Fruit fly (Drosophila melanogaster) whole organism, wandering third instar larva: ENCODE data around the gene CG13053.

Experiments used
- Abd-B ChIP-seq: fragments of >200 bp; optimal IDR thresholded peaks from 2 replicates; lab custom pipeline; 2017; ENCODE audit warnings: missing biosample characterization, missing genetic modification characterization
- CG9705 ChIP-seq: fragments of 200-800 bp; sonication (Bioruptor generic); optimal IDR thresholded peaks from 2 replicates; lab custom pipeline; 2018; ENCODE audit warnings: missing biosample characterization, mild to moderate bottlenecking, missing genetic modification characterization
- CrebA ChIP-seq: fragments of 200-800 bp; sonication (Bioruptor generic); optimal IDR thresholded peaks from 2 replicates; lab custom pipeline; 2016; ENCODE audit warnings: missing biosample characterization, mild to moderate bottlenecking, missing genetic modification characterization, borderline replicate concordance
- Dfd ChIP-seq: fragments of >200 bp; optimal IDR thresholded peaks from 2 replicates; lab custom pipeline; 2017; ENCODE audit warnings: missing biosample characterization, missing genetic modification characterization
- Dif ChIP-seq: fragments of 200-275, 200-300 bp; sonication (Bioruptor generic); optimal IDR thresholded peaks from 2 replicates; lab custom pipeline; 2018; ENCODE audit warnings: missing biosample characterization, missing genetic modification characterization; ENCODE audit not compliant: partially characterized antibody
- GATAd ChIP-seq: sonication (Bioruptor generic); optimal IDR thresholded peaks from 2 replicates; lab custom pipeline; 2016; ENCODE audit warnings: missing biosample characterization, missing genetic modification characterization
- HLH106 ChIP-seq: fragments of 200-800 bp; optimal IDR thresholded peaks from 3 replicates; lab custom pipeline; 2019; ENCODE audit warnings: missing biosample characterization, mild to moderate bottlenecking, missing genetic modification characterization, moderate library complexity
- Hr78 ChIP-seq: fragments of >200 bp; optimal IDR thresholded peaks from 2 replicates; lab custom pipeline; 2017; ENCODE audit warnings: missing biosample characterization, missing genetic modification characterization
- Hr83 ChIP-seq: fragments of 200-300 bp; sonication (Bioruptor generic); optimal IDR thresholded peaks from 2 replicates; lab custom pipeline; 2016; ENCODE audit warnings: missing biosample characterization, mild to moderate bottlenecking, missing genetic modification characterization, moderate library complexity; ENCODE audit not compliant: poor library complexity, severe bottlenecking
- Jra ChIP-seq: sonication (Bioruptor generic); optimal IDR thresholded peaks from 2 replicates; lab custom pipeline; 2016; ENCODE audit warnings: missing biosample characterization, missing genetic modification characterization
- Mio ChIP-seq: sonication (Bioruptor generic); optimal IDR thresholded peaks from 2 replicates; lab custom pipeline; 2016; ENCODE audit warnings: missing biosample characterization, missing genetic modification characterization
- Myc ChIP-seq: fragments of >200 bp; optimal IDR thresholded peaks from 2 replicates; lab custom pipeline; 2017
- N ChIP-seq: fragments of >200 bp; optimal IDR thresholded peaks from 2 replicates; lab custom pipeline; 2018; ENCODE audit warnings: missing biosample characterization, missing external identifiers, missing genetic modification characterization
- OdsH ChIP-seq: fragments of 200-800 bp; sonication (Bioruptor generic); optimal IDR thresholded peaks from 2 replicates; lab custom pipeline; 2016; ENCODE audit warnings: missing biosample characterization, mild to moderate bottlenecking, missing genetic modification characterization
- Rel ChIP-seq, 2 experiments: fragments of 200-800 bp; sonication (Bioruptor generic) in 1 of 2; optimal IDR thresholded peaks; 2 replicates in 1 of 2; 3 replicates in 1 of 2; lab custom pipeline; 2016 to 2019; ENCODE audit warnings: mild to moderate bottlenecking in 2 of 2, missing biosample characterization in 2 of 2, missing genetic modification characterization in 2 of 2, moderate library complexity in 1 of 2
- Sp1 ChIP-seq: fragments of 200-800 bp; sonication (Bioruptor generic); optimal IDR thresholded peaks from 3 replicates; lab custom pipeline; 2019; ENCODE audit warnings: missing biosample characterization, mild to moderate bottlenecking, missing genetic modification characterization, moderate library complexity
- Vsx2 ChIP-seq: fragments of 200-300, 225-300 bp; sonication (Bioruptor generic); optimal IDR thresholded peaks from 2 replicates; lab custom pipeline; 2018; ENCODE audit warnings: missing biosample characterization, missing genetic modification characterization; ENCODE audit not compliant: partially characterized antibody
- br ChIP-seq: fragments of 200-800 bp; sonication (Bioruptor generic); optimal IDR thresholded peaks from 2 replicates; lab custom pipeline; 2016; ENCODE audit warnings: missing biosample characterization, missing genetic modification characterization
- brk ChIP-seq: fragments of 200-800 bp; sonication (Bioruptor generic); optimal IDR thresholded peaks from 2 replicates; lab custom pipeline; 2016; ENCODE audit warnings: missing biosample characterization, mild to moderate bottlenecking, missing genetic modification characterization
- dmrt93B ChIP-seq: fragments of 200-800 bp; sonication (Bioruptor generic); optimal IDR thresholded peaks from 2 replicates; lab custom pipeline; 2018; ENCODE audit warnings: missing biosample characterization, mild to moderate bottlenecking, missing genetic modification characterization
- dsf ChIP-seq: sonication (Bioruptor generic); optimal IDR thresholded peaks from 2 replicates; lab custom pipeline; 2016; ENCODE audit warnings: missing biosample characterization, missing genetic modification characterization, borderline replicate concordance
- ey ChIP-seq: fragments of 200-800 bp; sonication (Bioruptor generic); optimal IDR thresholded peaks from 2 replicates; lab custom pipeline; 2016; ENCODE audit warnings: missing biosample characterization, missing genetic modification characterization
- foxo ChIP-seq, 2 experiments: fragments of 200-800 bp; sonication (Bioruptor generic); optimal IDR thresholded peaks; 2 replicates in 1 of 2; 3 replicates in 1 of 2; lab custom pipeline; 2016 to 2017; ENCODE audit warnings: missing biosample characterization in 2 of 2, missing genetic modification characterization in 2 of 2
- fru ChIP-seq: fragments of 200-800 bp; sonication (Bioruptor generic); optimal IDR thresholded peaks from 3 replicates; lab custom pipeline; 2016; ENCODE audit warnings: missing biosample characterization, mild to moderate bottlenecking, missing genetic modification characterization
- h ChIP-seq: fragments of 200-800 bp; sonication (Bioruptor generic); optimal IDR thresholded peaks from 3 replicates; lab custom pipeline; 2016; ENCODE audit warnings: missing biosample characterization, mild to moderate bottlenecking, missing genetic modification characterization
- jim ChIP-seq: fragments of 175-275, 200-325 bp; sonication (Bioruptor generic); optimal IDR thresholded peaks from 2 replicates; lab custom pipeline; 2016; ENCODE audit warnings: missing biosample characterization, mild to moderate bottlenecking, missing genetic modification characterization
- lola ChIP-seq: fragments of >200 bp; optimal IDR thresholded peaks from 2 replicates; lab custom pipeline; 2017; ENCODE audit warnings: missing biosample characterization, missing genetic modification characterization
- pan ChIP-seq: fragments of >200 bp; optimal IDR thresholded peaks from 2 replicates; lab custom pipeline; 2017
- psq ChIP-seq: fragments of 200-800 bp; sonication (Bioruptor generic); optimal IDR thresholded peaks from 3 replicates; lab custom pipeline; 2017; ENCODE audit warnings: missing biosample characterization, mild to moderate bottlenecking, missing genetic modification characterization, moderate library complexity
- rgr ChIP-seq: fragments of 200-800 bp; sonication (Bioruptor generic); optimal IDR thresholded peaks from 3 replicates; lab custom pipeline; 2016; ENCODE audit warnings: missing biosample characterization, mild to moderate bottlenecking, missing genetic modification characterization
- sage ChIP-seq: fragments of 200-800 bp; sonication (Bioruptor generic); optimal IDR thresholded peaks from 2 replicates; lab custom pipeline; 2016; ENCODE audit warnings: missing biosample characterization, mild to moderate bottlenecking, missing genetic modification characterization
- sv ChIP-seq: fragments of 200-800 bp; sonication (Bioruptor generic); optimal IDR thresholded peaks from 3 replicates; lab custom pipeline; 2016; ENCODE audit warnings: missing biosample characterization, missing genetic modification characterization
- tai ChIP-seq: sonication (Bioruptor generic); optimal IDR thresholded peaks from 2 replicates; lab custom pipeline; 2016; ENCODE audit warnings: missing biosample characterization, missing genetic modification characterization
- usp ChIP-seq: fragments of >200 bp; optimal IDR thresholded peaks from 2 replicates; lab custom pipeline; 2017; ENCODE audit warnings: missing biosample characterization, missing genetic modification characterization
- woc ChIP-seq: sonication (Bioruptor generic); optimal IDR thresholded peaks from 2 replicates; lab custom pipeline; 2016; ENCODE audit warnings: missing biosample characterization, mild to moderate bottlenecking, missing genetic modification characterization

Gene CG13053

DNA sequence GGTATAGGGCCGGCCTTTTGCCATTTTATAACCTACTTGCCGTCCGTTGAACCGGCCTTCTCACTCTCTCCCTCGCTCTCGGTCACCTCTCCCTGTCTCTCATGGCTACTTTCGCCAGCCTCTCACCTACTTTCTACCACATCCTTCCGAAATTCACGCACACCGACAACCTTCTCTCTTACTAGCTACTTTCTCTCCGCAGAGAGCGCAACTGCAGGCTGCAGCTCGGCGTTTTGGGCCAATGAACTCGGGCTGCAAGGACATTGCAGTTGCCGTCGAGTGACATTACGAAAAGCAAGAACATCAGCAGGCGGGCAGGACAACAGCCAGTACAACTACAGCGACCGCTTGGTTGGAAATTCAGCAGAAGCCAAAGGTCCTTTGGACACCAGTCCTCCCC is 18.2 kb downstream of the CG13053 start:
- no peak for TF ChIP-seq HLH106 (tag; lab: Kevin White, UChicago)
- TF ChIP-seq Hr78 (GFP tag; lab: Kevin White, UChicago): no peak
- TF ChIP-seq dsf (GFP tag; lab: Kevin White, UChicago): no peak
- no peak for TF ChIP-seq Hr83

DNA sequence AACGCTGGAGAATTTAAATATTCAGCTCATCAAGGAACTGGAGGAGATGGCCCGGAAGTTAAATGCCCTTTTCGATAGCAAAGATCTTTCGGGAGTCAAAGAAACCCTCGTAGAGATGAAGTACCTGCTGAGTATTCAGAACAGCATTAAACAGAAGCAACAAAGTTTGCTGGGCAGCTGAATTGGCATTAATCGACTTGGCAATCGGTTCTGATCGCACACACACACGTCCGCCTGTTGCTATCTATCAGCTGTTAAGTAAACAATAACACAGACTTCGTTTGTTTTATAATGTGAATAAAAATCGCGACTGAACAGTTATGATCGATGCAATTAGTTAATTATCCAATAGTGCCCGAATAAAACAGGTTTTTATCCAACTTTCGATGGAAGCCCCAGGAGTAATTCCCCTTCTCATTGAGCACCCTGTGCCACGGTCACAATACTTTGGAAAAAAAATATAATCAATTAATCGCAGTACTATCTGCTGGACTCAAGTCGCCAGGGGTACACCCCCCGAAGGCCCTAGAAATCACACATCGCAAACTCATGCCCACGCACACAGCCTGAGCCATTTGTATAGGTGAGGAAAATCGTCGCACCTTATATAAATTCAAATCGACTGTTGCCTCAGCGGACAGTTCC is 25.6 kb downstream of the CG13053 start:
- TF ChIP-seq rgr (GFP tag; lab: Kevin White, UChicago) (peak; percentile 21), sage (GFP tag; lab: Kevin White, UChicago) (no peak), h (peak; percentile 32), Rel (GFP tag; optimal IDR thresholded peaks at IDR 0.05; lab: Kevin White, UChicago) (no peak), Rel (tag; optimal IDR thresholded peaks at IDR 0.05; lab: Kevin White, UChicago) (peak; percentile 96)

DNA sequence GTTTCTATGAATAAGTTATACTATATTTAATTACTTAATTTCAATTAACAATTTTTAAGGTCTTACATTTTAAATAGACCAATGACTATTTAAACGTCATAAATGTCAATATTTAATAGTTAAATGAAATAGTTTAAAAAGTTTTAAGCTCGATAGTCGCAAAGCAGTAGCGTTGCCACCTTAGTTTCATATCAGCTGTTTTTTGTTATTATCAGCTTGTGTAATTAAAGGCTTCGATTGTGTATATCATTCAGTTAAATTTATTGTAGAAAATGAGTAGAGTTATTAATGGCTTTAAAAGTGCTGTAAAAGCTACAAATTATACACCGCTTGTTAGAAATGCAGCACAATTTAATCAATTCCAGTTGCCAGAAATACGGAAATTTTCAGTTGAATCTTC is 26.6 kb downstream of the CG13053 start, which contains the start of gene Hsc20:
Hsc20 (plus strand) TSS at position 204 of the 400 bp plus-strand sequence.
- TF ChIP-seq N (no peak), foxo (GFP tag; optimal IDR thresholded peaks at IDR 0.05; lab: Kevin White, UChicago) (no peak), sv (GFP tag; lab: Kevin White, UChicago) (no peak), Hr83 (no peak), br (GFP tag; lab: Kevin White, UChicago) (no peak), dsf (GFP tag; lab: Kevin White, UChicago) (no peak), pan (lab: Kevin White, UChicago) (no peak), CrebA (no peak), usp (GFP tag; lab: Kevin White, UChicago) (no peak), h (no peak), Rel (GFP tag; optimal IDR thresholded peaks at IDR 0.05; lab: Kevin White, UChicago) (no peak), Rel (tag; optimal IDR thresholded peaks at IDR 0.05; lab: Kevin White, UChicago) (no peak), Myc (lab: Kevin White, UChicago) (no peak), Dif (GFP tag; lab: Kevin White, UChicago) (no peak)

DNA sequence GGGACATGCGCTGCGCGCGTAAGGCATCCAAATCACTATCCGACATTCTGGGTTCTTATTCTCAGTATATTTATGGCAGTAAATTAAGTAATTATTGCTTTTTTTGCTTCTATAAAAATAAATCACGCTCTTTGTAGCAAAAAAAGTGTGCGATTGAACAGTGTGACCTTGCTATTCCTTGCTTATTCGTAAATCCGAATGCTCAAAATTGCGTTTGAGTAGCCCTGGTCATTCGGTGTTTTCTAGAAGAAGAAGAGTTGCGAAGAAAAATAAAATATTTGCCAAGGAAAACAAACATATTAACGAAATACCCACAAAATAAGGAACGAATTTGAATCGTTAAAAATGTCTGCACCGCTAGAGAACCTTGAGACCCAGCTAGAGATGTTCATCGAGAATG is 27.7 kb downstream of the CG13053 start, which contains the start of the genes PDCD-5 and MED10:
PDCD-5 (minus strand) TSS at position 182 of the 400 bp plus-strand sequence.
MED10 (plus strand) TSS at position 228 of the 400 bp plus-strand sequence.
- TF ChIP-seq Mio (GFP tag; lab: Kevin White, UChicago) (no peak), N (no peak), Dif (GFP tag; lab: Kevin White, UChicago) (peak; percentile 0), foxo (GFP tag; optimal IDR thresholded peaks at IDR 0.05; lab: Kevin White, UChicago) (no peak), ey (GFP tag; lab: Kevin White, UChicago) (no peak), rgr (GFP tag; lab: Kevin White, UChicago) (peak; percentile 12), Rel (GFP tag; optimal IDR thresholded peaks at IDR 0.05; lab: Kevin White, UChicago) (no peak), Rel (tag; optimal IDR thresholded peaks at IDR 0.05; lab: Kevin White, UChicago) (peak; percentile 65), Sp1 (peak; percentile 39), Myc (lab: Kevin White, UChicago) (peak; percentile 29), Hr83 (peak; percentile 30), HLH106 (tag; lab: Kevin White, UChicago) (peak; percentile 39), OdsH (GFP tag; lab: Kevin White, UChicago) (peak; percentile 3)

DNA sequence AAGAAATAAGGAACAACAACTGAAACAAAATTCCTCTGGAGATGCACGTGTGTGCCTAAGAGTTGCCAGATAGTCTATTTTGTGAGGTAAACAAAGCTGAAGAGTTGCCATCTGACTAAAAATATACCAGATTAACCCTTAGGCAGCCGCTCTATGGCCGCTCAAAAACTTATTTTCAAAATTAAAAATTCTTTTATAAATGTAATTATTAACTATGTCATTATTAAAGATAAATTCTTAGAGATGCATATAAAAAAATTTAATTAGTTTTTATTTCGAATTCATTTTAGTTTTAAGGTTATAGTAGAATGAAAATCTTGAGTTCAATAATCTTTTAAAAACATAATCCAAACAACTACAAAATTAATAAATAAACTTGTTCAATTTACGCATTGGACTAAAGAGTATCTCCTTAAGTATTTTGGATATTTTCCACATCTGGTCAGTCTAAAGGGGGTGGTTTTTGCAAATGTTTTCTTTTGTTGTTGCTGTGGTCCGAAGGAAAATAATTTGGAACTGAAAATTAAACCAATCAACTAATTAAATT is 30.8 kb downstream of the CG13053 start, which contains the start of gene Tmx3:
Tmx3 (plus strand) TSS at position 442 of the 547 bp plus-strand sequence.
- TF ChIP-seq sage (GFP tag; lab: Kevin White, UChicago): no peak
- TF ChIP-seq br (GFP tag; lab: Kevin White, UChicago): peak; percentile 63
- peak; percentile 87 for TF ChIP-seq rgr (GFP tag; lab: Kevin White, UChicago)
- no peak for TF ChIP-seq pan (lab: Kevin White, UChicago)
- peak; percentile 82 for TF ChIP-seq h
- TF ChIP-seq sv (GFP tag; lab: Kevin White, UChicago): peak; percentile 72
- no peak for TF ChIP-seq lola (GFP tag; lab: Kevin White, UChicago)
- no peak for TF ChIP-seq N
- TF ChIP-seq dsf (GFP tag; lab: Kevin White, UChicago): peak; percentile 58
- peak in 1 of 2 experiments; percentile 93 for TF ChIP-seq foxo (GFP tag; optimal IDR thresholded peaks at IDR 0.05; lab: Kevin White, UChicago)
- TF ChIP-seq OdsH (GFP tag; lab: Kevin White, UChicago): peak; percentile 82
- peak; percentile 22 for TF ChIP-seq jim (GFP tag; lab: Kevin White, UChicago)
- TF ChIP-seq Sp1: peak; percentile 87
- peak; percentile 91 for TF ChIP-seq HLH106 (tag; lab: Kevin White, UChicago)
- peak; percentile 86 for TF ChIP-seq Hr83
- no peak for TF ChIP-seq Dfd
- peak; percentile 85 for TF ChIP-seq psq (GFP tag; lab: Kevin White, UChicago)
- TF ChIP-seq Jra: peak; percentile 57
- TF ChIP-seq Rel (GFP tag; optimal IDR thresholded peaks at IDR 0.05; lab: Kevin White, UChicago): no peak
- TF ChIP-seq Rel (tag; optimal IDR thresholded peaks at IDR 0.05; lab: Kevin White, UChicago): peak; percentile 68
- no peak for TF ChIP-seq Hr78 (GFP tag; lab: Kevin White, UChicago)
- no peak for TF ChIP-seq Abd-B (GFP tag; lab: Kevin White, UChicago)
- TF ChIP-seq Vsx2 (GFP tag; lab: Kevin White, UChicago): no peak
- TF ChIP-seq dmrt93B (GFP tag; lab: Kevin White, UChicago): peak; percentile 73
- TF ChIP-seq CrebA: no peak
- TF ChIP-seq ey (GFP tag; lab: Kevin White, UChicago): peak; percentile 69
- no peak for TF ChIP-seq tai (GFP tag; lab: Kevin White, UChicago)
- peak; percentile 68 for TF ChIP-seq woc (GFP tag; lab: Kevin White, UChicago)
- TF ChIP-seq brk: peak; percentile 82
- peak; percentile 72 for TF ChIP-seq GATAd
- no peak for TF ChIP-seq Mio (GFP tag; lab: Kevin White, UChicago)
- TF ChIP-seq fru (GFP tag; lab: Kevin White, UChicago): peak; percentile 78
- peak; percentile 71 for TF ChIP-seq CG9705 (GFP tag; lab: Kevin White, UChicago)
